Fruit fly (Drosophila melanogaster) whole organism, embryonic: ENCODE results near the gene CG31176.

ENCODE experiments used
- ATbp ChIP-seq: fragments of 200-800 bp; sonication (Bioruptor generic); optimal IDR thresholded peaks from 2 replicates; lab custom pipeline; 2017; ENCODE audit warnings: missing biosample characterization, mild to moderate bottlenecking, missing genetic modification characterization, missing genetic modification reagents
- Atf-2 ChIP-seq: fragments of 200-800 bp; sonication (Bioruptor generic); optimal IDR thresholded peaks from 2 replicates; lab custom pipeline; 2016; ENCODE audit warnings: missing biosample characterization, missing genetic modification characterization
- Atf3 ChIP-seq: fragments of 200-800 bp; sonication (Bioruptor generic); optimal IDR thresholded peaks from 3 replicates; lab custom pipeline; 2016; ENCODE audit warnings: missing biosample characterization, missing genetic modification characterization
- B-H1 ChIP-seq: fragments of 200-800 bp; sonication (Bioruptor generic); IDR thresholded peaks from 3 replicates; pipeline ENCODE4 v1.3.6; 2022; ENCODE audit warnings: missing biosample characterization, missing genetic modification characterization
- C15 ChIP-seq: fragments of 200-800 bp; sonication (Bioruptor generic); IDR thresholded peaks from 3 replicates; pipeline ENCODE4 v1.3.6; 2022; ENCODE audit warnings: missing biosample characterization, missing genetic modification characterization
- CG1024 ChIP-seq: fragments of 200-800 bp; sonication (Bioruptor generic); IDR thresholded peaks from 2 replicates; pipeline ENCODE4 v1.3.6; 2022; ENCODE audit warnings: missing biosample characterization, missing genetic modification characterization
- CG10321 ChIP-seq: fragments of 200-800 bp; sonication (Bioruptor generic); IDR thresholded peaks from 2 replicates; pipeline ENCODE4 v1.3.6; 2022; ENCODE audit warnings: missing biosample characterization, missing genetic modification characterization
- CG10366 ChIP-seq: fragments of 200-800 bp; sonication (Bioruptor generic); IDR thresholded peaks from 2 replicates; pipeline ENCODE4 v1.3.6; 2022; ENCODE audit warnings: missing biosample characterization, missing genetic modification characterization
- CG10543 ChIP-seq: fragments of 200-800 bp; sonication (Bioruptor generic); optimal IDR thresholded peaks from 3 replicates; lab custom pipeline; 2017; ENCODE audit warnings: missing biosample characterization, mild to moderate bottlenecking, missing genetic modification characterization, moderate library complexity
- CG11560 ChIP-seq: fragments of 200-800 bp; sonication (Bioruptor generic); IDR thresholded peaks from 3 replicates; pipeline ENCODE4 v1.3.6; 2022; ENCODE audit warnings: missing biosample characterization, missing genetic modification characterization
- CG12155 ChIP-seq: fragments of 200-800 bp; sonication (Bioruptor generic); optimal IDR thresholded peaks from 3 replicates; lab custom pipeline; 2016; ENCODE audit warnings: missing biosample characterization, missing genetic modification characterization
- CG15601 ChIP-seq: fragments of 200-800 bp; sonication (Bioruptor generic); optimal IDR thresholded peaks from 3 replicates; lab custom pipeline; 2019; ENCODE audit warnings: missing biosample characterization, mild to moderate bottlenecking, missing genetic modification characterization, moderate library complexity
- CG17186 ChIP-seq: fragments of 200-800 bp; sonication (Bioruptor generic); optimal IDR thresholded peaks from 3 replicates; lab custom pipeline; 2017; ENCODE audit warnings: missing biosample characterization, missing genetic modification reagents, missing genetic modification characterization
- CG30020 ChIP-seq: fragments of 200-800 bp; optimal IDR thresholded peaks from 2 replicates; lab custom pipeline; 2019; ENCODE audit warnings: missing biosample characterization, mild to moderate bottlenecking, missing genetic modification characterization, moderate library complexity
- CG3065 ChIP-seq: fragments of 200-800 bp; sonication (Bioruptor generic); optimal IDR thresholded peaks from 2 replicates; lab custom pipeline; 2016; ENCODE audit warnings: missing biosample characterization, missing genetic modification characterization
- CG3163 ChIP-seq: fragments of 200-800 bp; sonication (Bioruptor generic); optimal IDR thresholded peaks from 3 replicates; lab custom pipeline; 2016; ENCODE audit warnings: missing biosample characterization, missing genetic modification characterization
- CG5180 ChIP-seq: fragments of 200-800 bp; sonication (Bioruptor generic); optimal IDR thresholded peaks from 3 replicates; lab custom pipeline; 2017; ENCODE audit warnings: missing biosample characterization, missing genetic modification characterization, mild to moderate bottlenecking, moderate library complexity, missing genetic modification reagents
- CG6272 ChIP-seq: fragments of 200-800 bp; sonication (Bioruptor generic); IDR thresholded peaks from 2 replicates; pipeline ENCODE4 v1.3.6; 2022; ENCODE audit warnings: missing biosample characterization, missing genetic modification characterization
- CG7357 ChIP-seq: fragments of 200-800 bp; sonication (Bioruptor generic); IDR thresholded peaks from 3 replicates; pipeline ENCODE4 v1.3.6; 2022; ENCODE audit warnings: missing biosample characterization, missing genetic modification characterization
- CG7839 ChIP-seq: fragments of 200-800 bp; sonication (Bioruptor generic); optimal IDR thresholded peaks from 3 replicates; lab custom pipeline; 2018; ENCODE audit warnings: missing biosample characterization, mild to moderate bottlenecking, missing genetic modification characterization, moderate library complexity
- CG8281 ChIP-seq: fragments of 200-800 bp; sonication (Bioruptor generic); optimal IDR thresholded peaks from 2 replicates; lab custom pipeline; 2018; ENCODE audit warnings: missing biosample characterization, mild to moderate bottlenecking, missing genetic modification characterization, moderate library complexity
- CG8290 ChIP-seq, 3 experiments: fragments of 200-800 bp; sonication (Bioruptor generic); optimal IDR thresholded peaks; 2 replicates each; lab custom pipeline; 2016 to 2019; ENCODE audit warnings: missing biosample characterization in 3 of 3, missing genetic modification characterization in 3 of 3, mild to moderate bottlenecking in 2 of 3, moderate library complexity in 1 of 3
- CG8359 ChIP-seq: fragments of 200-800 bp; sonication (Bioruptor generic); optimal IDR thresholded peaks from 2 replicates; lab custom pipeline; 2017; ENCODE audit warnings: missing biosample characterization, mild to moderate bottlenecking, missing genetic modification characterization, borderline replicate concordance
- CG9797 ChIP-seq: fragments of 200-800 bp; sonication (Bioruptor generic); optimal IDR thresholded peaks from 3 replicates; lab custom pipeline; 2018; ENCODE audit warnings: missing biosample characterization, mild to moderate bottlenecking, missing genetic modification characterization
- Dbx ChIP-seq: fragments of 200-800 bp; sonication (Bioruptor generic); IDR thresholded peaks from 3 replicates; pipeline ENCODE4 v1.3.6; 2022; ENCODE audit warnings: missing biosample characterization, missing genetic modification characterization
- E2f1 ChIP-seq: fragments of 200-800 bp; sonication (Bioruptor generic); IDR thresholded peaks from 2 replicates; pipeline ENCODE4 v1.3.6; 2022; ENCODE audit warnings: missing biosample characterization, missing genetic modification characterization
- Fer3 ChIP-seq: fragments of 200-800 bp; sonication (Bioruptor generic); optimal IDR thresholded peaks from 2 replicates; lab custom pipeline; 2018; ENCODE audit warnings: missing biosample characterization, mild to moderate bottlenecking, missing genetic modification characterization, moderate library complexity
- HLH4C ChIP-seq: fragments of 200-800 bp; sonication (Bioruptor generic); IDR thresholded peaks from 3 replicates; pipeline ENCODE4 v1.3.6; 2022; ENCODE audit warnings: missing biosample characterization, missing genetic modification characterization; ENCODE audit not compliant: partially characterized antibody
- Hmr ChIP-seq: fragments of 200-800 bp; sonication (Bioruptor generic); optimal IDR thresholded peaks from 3 replicates; lab custom pipeline; 2017; ENCODE audit warnings: mild to moderate bottlenecking, missing biosample characterization, missing genetic modification reagents, missing genetic modification characterization
- Hr51 ChIP-seq, 2 experiments: fragments of 200-800 bp; sonication (Bioruptor generic); optimal IDR thresholded peaks; 2 replicates in 1 of 2; 3 replicates in 1 of 2; lab custom pipeline; 2016 to 2018; ENCODE audit warnings: missing biosample characterization in 2 of 2, missing genetic modification characterization in 2 of 2, mild to moderate bottlenecking in 1 of 2, moderate library complexity in 1 of 2
- Med ChIP-seq: fragments of 200-800 bp; sonication (Bioruptor generic); peaks from one replicate; lab custom pipeline; 2016; ENCODE audit warnings: missing biosample characterization, missing genetic modification characterization, mild to moderate bottlenecking, inconsistent platforms, moderate library complexity
- Mrtf ChIP-seq: fragments of 200-800 bp; sonication (Bioruptor generic); IDR thresholded peaks from 3 replicates; pipeline ENCODE4 v1.3.6; 2022; ENCODE audit warnings: missing biosample characterization, missing genetic modification characterization
- ap ChIP-seq: fragments of 200-800 bp; sonication (Bioruptor generic); IDR thresholded peaks from 2 replicates; pipeline ENCODE4 v1.3.6; 2022; ENCODE audit warnings: missing biosample characterization, missing genetic modification characterization
- br ChIP-seq: fragments of >200 bp; optimal IDR thresholded peaks from 2 replicates; lab custom pipeline; 2017
- cato ChIP-seq: fragments of 200-800 bp; sonication (Bioruptor generic); optimal IDR thresholded peaks from 2 replicates; lab custom pipeline; 2016; ENCODE audit warnings: missing biosample characterization, missing genetic modification characterization, borderline replicate concordance
- da ChIP-seq: fragments of 200-800 bp; sonication (Bioruptor generic); optimal IDR thresholded peaks from 2 replicates; lab custom pipeline; 2016; ENCODE audit warnings: missing biosample characterization, missing genetic modification characterization
- dysf ChIP-seq: fragments of 200-800 bp; sonication (Bioruptor generic); IDR thresholded peaks from 3 replicates; pipeline ENCODE4 v1.3.6; 2022; ENCODE audit warnings: missing biosample characterization, missing genetic modification characterization
- emc ChIP-seq: fragments of 200-800 bp; sonication (Bioruptor generic); optimal IDR thresholded peaks from 2 replicates; lab custom pipeline; 2016; ENCODE audit warnings: missing biosample characterization, missing genetic modification characterization
- fu2 ChIP-seq: fragments of 200-800 bp; sonication (Bioruptor generic); optimal IDR thresholded peaks from 2 replicates; lab custom pipeline; 2016; ENCODE audit warnings: missing biosample characterization, missing genetic modification characterization
- gcm ChIP-seq: fragments of 200-800 bp; sonication (Bioruptor generic); optimal IDR thresholded peaks from 2 replicates; lab custom pipeline; 2019; ENCODE audit warnings: missing biosample characterization, mild to moderate bottlenecking, missing genetic modification characterization, moderate library complexity
- gcm2 ChIP-seq: fragments of 200-800 bp; sonication (Bioruptor generic); optimal IDR thresholded peaks from 2 replicates; lab custom pipeline; 2016; ENCODE audit warnings: missing biosample characterization, missing genetic modification characterization
- jigr1 ChIP-seq: fragments of 200-800 bp; sonication (Bioruptor generic); IDR thresholded peaks from 3 replicates; pipeline ENCODE4 v1.3.6; 2022; ENCODE audit warnings: missing biosample characterization, missing genetic modification characterization
- nerfin-2 ChIP-seq: fragments of 200-800 bp; sonication (Bioruptor generic); IDR thresholded peaks from 2 replicates; pipeline ENCODE4 v1.3.6; 2022; ENCODE audit warnings: missing biosample characterization, missing genetic modification characterization; ENCODE audit not compliant: partially characterized antibody
- otp ChIP-seq: fragments of 200-800 bp; sonication (Bioruptor generic); IDR thresholded peaks from 3 replicates; pipeline ENCODE4, ENCODE4 v1.3.6; 2022; ENCODE audit warnings: missing biosample characterization, missing genetic modification characterization
- p53 ChIP-seq: fragments of 200-800 bp; sonication (Bioruptor generic); optimal IDR thresholded peaks from 2 replicates; lab custom pipeline; 2016; ENCODE audit warnings: missing biosample characterization, missing genetic modification characterization
- pum ChIP-seq: fragments of 200-800 bp; sonication (Bioruptor generic); optimal IDR thresholded peaks from 2 replicates; lab custom pipeline; 2016; ENCODE audit warnings: missing biosample characterization, missing genetic modification characterization
- rib ChIP-seq: fragments of 200-800 bp; sonication (Bioruptor generic); IDR thresholded peaks from 2 replicates; pipeline ENCODE4 v1.3.6; 2022; ENCODE audit warnings: missing biosample characterization, missing genetic modification characterization
- sim ChIP-seq: fragments of 200-800 bp; sonication (Bioruptor generic); IDR thresholded peaks from 2 replicates; pipeline ENCODE4 v1.3.6; 2022; ENCODE audit warnings: missing biosample characterization, missing genetic modification characterization
- tap ChIP-seq: fragments of 200-800 bp; optimal IDR thresholded peaks from 3 replicates; lab custom pipeline; 2019; ENCODE audit warnings: missing biosample characterization, mild to moderate bottlenecking, missing genetic modification characterization, moderate library complexity
- ttk ChIP-seq: fragments of 200-800 bp; sonication (Bioruptor generic); IDR thresholded peaks from 2 replicates; pipeline ENCODE4 v2.1.2; 2022; ENCODE audit warnings: missing biosample characterization, missing genetic modification characterization
- zfh2 ChIP-seq: fragments of 200-800 bp; sonication (Bioruptor generic); optimal IDR thresholded peaks from 2 replicates; lab custom pipeline; 2016; ENCODE audit warnings: missing biosample characterization, missing genetic modification characterization

The CG31176 gene

DNA sequence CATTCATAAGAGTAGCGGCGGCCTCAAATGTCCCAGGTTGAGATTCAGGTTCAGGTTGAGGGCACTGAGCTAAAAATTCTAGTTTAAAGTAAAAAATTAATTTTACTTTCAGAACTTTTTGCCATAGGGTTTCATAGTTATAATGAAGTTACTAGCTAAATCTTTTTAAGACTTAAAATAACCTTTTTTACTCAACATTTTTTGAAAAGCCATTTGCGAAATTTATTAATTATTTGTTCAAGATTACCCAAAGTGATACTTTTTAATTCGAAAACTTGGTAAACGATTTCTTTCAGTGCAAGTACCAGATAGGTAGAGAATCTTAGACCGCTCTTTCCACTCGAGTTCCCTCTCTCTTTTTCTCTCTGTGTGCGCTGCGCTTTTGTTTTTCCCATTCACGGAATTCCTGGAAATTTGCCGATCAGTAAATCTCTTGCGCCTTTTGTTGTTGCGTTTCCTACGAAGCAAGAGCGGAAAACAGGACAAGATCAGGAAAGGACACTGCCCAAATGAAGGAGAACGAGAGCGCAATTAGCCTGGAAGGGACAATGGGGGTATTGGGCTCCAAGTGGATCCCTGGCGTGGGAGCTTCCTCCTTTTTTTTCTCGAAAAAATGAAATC lies 77.8 kb downstream of the CG31176 start (continued):
- TF ChIP-seq CG3163 (no peak), Hmr (GFP tag; lab: Kevin White, UChicago) (no peak), cato (GFP tag; lab: Kevin White, UChicago) (peak; percentile 37), CG3065 (GFP tag; lab: Kevin White, UChicago) (peak; percentile 27), B-H1 (no peak), zfh2 (no peak), Atf-2 (GFP tag; lab: Kevin White, UChicago) (peak; percentile 61), CG11560 (tag; lab: Robert Waterston, UW) (no peak), Hr51 (GFP tag; optimal IDR thresholded peaks at IDR 0.05; lab: Kevin White, UChicago) (peak; percentile 20 to 34), da (no peak), br (lab: Kevin White, UChicago) (no peak), CG12155 (GFP tag; lab: Kevin White, UChicago) (peak; percentile 54), p53 (GFP tag; lab: Kevin White, UChicago) (no peak), otp (GFP tag; lab: Robert Waterston, UW) (no peak), HLH4C (GFP tag; lab: Robert Waterston, UW) (no peak), CG17186 (GFP tag; lab: Kevin White, UChicago) (no peak), Med (no peak), CG8281 (tag; lab: Kevin White, UChicago) (no peak), CG1024 (GFP tag; lab: Robert Waterston, UW) (no peak), CG10543 (GFP tag; lab: Kevin White, UChicago) (no peak), pum (GFP tag; lab: Kevin White, UChicago) (peak; percentile 63), Mrtf (GFP tag; lab: Robert Waterston, UW) (no peak), CG7357 (GFP tag; lab: Robert Waterston, UW) (no peak), nerfin-2 (GFP tag; lab: Robert Waterston, UW) (no peak), ATbp (GFP tag; lab: Kevin White, UChicago) (no peak), dysf (GFP tag; lab: Robert Waterston, UW) (no peak), CG6272 (GFP tag; lab: Robert Waterston, UW) (no peak), emc (GFP tag; lab: Kevin White, UChicago) (no peak), sim (no peak), jigr1 (GFP tag; lab: Robert Waterston, UW) (no peak), CG15601 (tag; lab: Kevin White, UChicago) (peak; percentile 71), Atf3 (GFP tag; lab: Kevin White, UChicago) (peak; percentile 61), ttk (GFP tag; lab: Robert Waterston, UW) (no peak), gcm2 (no peak), tap (tag; lab: Kevin White, UChicago) (peak; percentile 40), CG8290 (GFP tag; optimal IDR thresholded peaks at IDR 0.05; lab: Kevin White, UChicago) (peak; percentile 63), CG8290 (tag; optimal IDR thresholded peaks at IDR 0.05; lab: Kevin White, UChicago) (peak in 1 of 2 experiments; percentile 46), fu2 (no peak), E2f1 (GFP tag; lab: Robert Waterston, UW) (peak; percentile 69), Dbx (GFP tag; lab: Robert Waterston, UW) (no peak), rib (GFP tag; lab: Robert Waterston, UW) (no peak), CG7839 (tag; lab: Kevin White, UChicago) (peak; percentile 70), CG10366 (GFP tag; lab: Robert Waterston, UW) (no peak), C15 (GFP tag; lab: Robert Waterston, UW) (no peak), CG10321 (GFP tag; lab: Robert Waterston, UW) (no peak), gcm (GFP tag; lab: Kevin White, UChicago) (peak; percentile 75), CG30020 (peak; percentile 34), CG8359 (GFP tag; lab: Kevin White, UChicago) (peak; percentile 69), CG5180 (GFP tag; lab: Kevin White, UChicago) (no peak), CG9797 (GFP tag; lab: Kevin White, UChicago) (no peak), Fer3 (tag; lab: Kevin White, UChicago) (no peak), ap (GFP tag; lab: Robert Waterston, UW) (no peak)
